Fruit fly (Drosophila melanogaster): Measurements from ENCODE around the gene CG15784.

Gene CG15784

dm6 chrX:5420568-5421019 lies 8.8 kb upstream of the CG15784 start, which contains the start of gene spoon (continued):
- TF ChIP-seq CG17568 (GFP tag; optimal IDR thresholded peaks at IDR 0.05) (no peak), zfh1 (GFP tag; IDR thresholded peaks at IDR 0.05) (peak; percentile 34; the same call in 1 of the 3 replicates), Mrtf (GFP tag; IDR thresholded peaks at IDR 0.05) (no peak), CG18476 (GFP tag; optimal IDR thresholded peaks at IDR 0.05) (no peak), Tbp (GFP tag; optimal IDR thresholded peaks at IDR 0.05) (no peak), Lhr (GFP tag; optimal IDR thresholded peaks at IDR 0.05) (peak; percentile 47), ems (GFP tag; optimal IDR thresholded peaks at IDR 0.05) (no peak), D (optimal IDR thresholded peaks at IDR 0.05) (no peak), D (GFP tag; optimal IDR thresholded peaks at IDR 0.05) (no peak), stwl (tag; optimal IDR thresholded peaks at IDR 0.05) (peak; percentile 46), TFAM (GFP tag; optimal IDR thresholded peaks at IDR 0.05) (no peak), MBD-R2 (GFP tag; IDR thresholded peaks at IDR 0.05) (peak; percentile 42), CG3065 (GFP tag; optimal IDR thresholded peaks at IDR 0.05) (no peak), tin (GFP tag; optimal IDR thresholded peaks at IDR 0.05) (no peak), Dek (tag; optimal IDR thresholded peaks at IDR 0.05) (no peak), maf-S (GFP tag; optimal IDR thresholded peaks at IDR 0.05) (no peak), CG4617 (GFP tag; optimal IDR thresholded peaks at IDR 0.05; ENCODE audit: borderline replicate concordance) (peak; percentile 63), Hr39 (optimal IDR thresholded peaks at IDR 0.05) (no peak), CG14667 (GFP tag; IDR thresholded peaks at IDR 0.05) (0 out of 2 replicates have a peak, but pooled peaks have one; percentile 15), twi (tag; optimal IDR thresholded peaks at IDR 0.05) (no peak), ham (GFP tag; IDR thresholded peaks at IDR 0.05) (no peak), jigr1 (GFP tag; IDR thresholded peaks at IDR 0.05) (no peak), Awh (GFP tag; IDR thresholded peaks at IDR 0.05) (no peak), C15 (GFP tag; IDR thresholded peaks at IDR 0.05) (no peak), zf30C (GFP tag; optimal IDR thresholded peaks at IDR 0.05) (no peak), jing (GFP tag; optimal IDR thresholded peaks at IDR 0.05) (no peak), sens (GFP tag) (peak; percentile 40), PHDP (tag; optimal IDR thresholded peaks at IDR 0.05) (no peak), CG2202 (tag; optimal IDR thresholded peaks at IDR 0.05) (no peak), CG33557 (GFP tag; optimal IDR thresholded peaks at IDR 0.05) (no peak), B-H2 (GFP tag; optimal IDR thresholded peaks at IDR 0.05) (no peak), ro (GFP tag; IDR thresholded peaks at IDR 0.05) (no peak), kah (GFP tag; optimal IDR thresholded peaks at IDR 0.05) (no peak), toy (GFP tag; IDR thresholded peaks at IDR 0.05) (no peak), peb (GFP tag; IDR thresholded peaks at IDR 0.05) (no peak), CG12769 (tag; optimal IDR thresholded peaks at IDR 0.05) (no peak), psq (GFP tag; optimal IDR thresholded peaks at IDR 0.05) (no peak), Doc3 (GFP tag; IDR thresholded peaks at IDR 0.05; ENCODE audit: partially characterized antibody) (peak; percentile 84), gt (GFP tag; IDR thresholded peaks at IDR 0.05) (no peak), Hr51 (GFP tag; optimal IDR thresholded peaks at IDR 0.05) (peak in 1 of 2 experiments; percentile 31), Hr3 (GFP tag; optimal IDR thresholded peaks at IDR 0.05) (no peak), cato (GFP tag; optimal IDR thresholded peaks at IDR 0.05; ENCODE audit: borderline replicate concordance) (no peak), pum (GFP tag; optimal IDR thresholded peaks at IDR 0.05) (no peak), Oli (tag; optimal IDR thresholded peaks at IDR 0.05) (no peak), CG7963 (GFP tag; IDR thresholded peaks at IDR 0.05; ENCODE audit: partially characterized antibody) (peak; percentile 77), Sox102F (GFP tag; optimal IDR thresholded peaks at IDR 0.05) (no peak), Dref (GFP tag; IDR thresholded peaks at IDR 0.05) (peak; percentile 81), Sox100B (GFP tag; optimal IDR thresholded peaks at IDR 0.05) (no peak), wor (GFP tag; IDR thresholded peaks at IDR 0.05) (no peak), Atf3 (GFP tag; optimal IDR thresholded peaks at IDR 0.05) (no peak), CG18599 (GFP tag; optimal IDR thresholded peaks at IDR 0.05) (no peak), CG31388 (GFP tag; optimal IDR thresholded peaks at IDR 0.05) (no peak)
